Fruit fly (Drosophila melanogaster) whole organism, embryonic: ENCODE measurements around the gene Vav.

ENCODE experiments used
- Aef1 ChIP-seq: fragments of 200-800 bp; sonication (Bioruptor generic); IDR thresholded peaks from 3 replicates; pipeline ENCODE4 v1.3.6; 2022; ENCODE audit warnings: missing biosample characterization, missing genetic modification characterization
- Antp ChIP-seq: fragments of 200-800 bp; sonication (Bioruptor generic); optimal IDR thresholded peaks from 3 replicates; lab custom pipeline; 2016; ENCODE audit warnings: missing biosample characterization, missing genetic modification characterization
- CG11247 ChIP-seq: fragments of 200-800 bp; sonication (Bioruptor generic); IDR thresholded peaks from 2 replicates; pipeline ENCODE4 v1.3.6; 2022; ENCODE audit warnings: missing biosample characterization, missing genetic modification characterization
- CG12071 ChIP-seq: fragments of 200-800 bp; sonication (Bioruptor generic); optimal IDR thresholded peaks from 3 replicates; lab custom pipeline; 2018; ENCODE audit warnings: missing biosample characterization, mild to moderate bottlenecking, missing genetic modification characterization
- CG15011 ChIP-seq: fragments of 200-800 bp; sonication (Bioruptor generic); optimal IDR thresholded peaks from 3 replicates; lab custom pipeline; 2018; ENCODE audit warnings: missing biosample characterization, mild to moderate bottlenecking, missing genetic modification characterization
- CG15269 ChIP-seq: fragments of 200-800 bp; sonication (Bioruptor generic); optimal IDR thresholded peaks from 2 replicates; lab custom pipeline; 2018; ENCODE audit warnings: missing biosample characterization, mild to moderate bottlenecking, missing genetic modification characterization, moderate library complexity
- CG17359 ChIP-seq: fragments of 200-800 bp; sonication (Bioruptor generic); optimal IDR thresholded peaks from 3 replicates; lab custom pipeline; 2018; ENCODE audit warnings: missing biosample characterization, mild to moderate bottlenecking, missing genetic modification characterization, moderate library complexity
- CG17612 ChIP-seq: fragments of 200-800 bp; sonication (Bioruptor generic); IDR thresholded peaks from 2 replicates; pipeline ENCODE4 v1.3.6; 2022; ENCODE audit warnings: missing biosample characterization, missing genetic modification characterization
- CG18764 ChIP-seq: fragments of 200-800 bp; sonication (Bioruptor generic); optimal IDR thresholded peaks from 3 replicates; lab custom pipeline; 2016; ENCODE audit warnings: missing biosample characterization, missing genetic modification characterization
- CG2116 ChIP-seq: fragments of 200-800 bp; sonication (Bioruptor generic); optimal IDR thresholded peaks from 3 replicates; lab custom pipeline; 2018; ENCODE audit warnings: missing biosample characterization, mild to moderate bottlenecking, missing genetic modification characterization
- CG2889 ChIP-seq: fragments of 200-800 bp; sonication (Bioruptor generic); IDR thresholded peaks from 3 replicates; pipeline ENCODE4 v1.3.6; 2022; ENCODE audit warnings: missing biosample characterization, missing genetic modification characterization
- CG3163 ChIP-seq: fragments of 200-800 bp; sonication (Bioruptor generic); optimal IDR thresholded peaks from 3 replicates; lab custom pipeline; 2016; ENCODE audit warnings: missing biosample characterization, missing genetic modification characterization
- CG3838 ChIP-seq: fragments of 200-800 bp; sonication (Bioruptor generic); optimal IDR thresholded peaks from 3 replicates; lab custom pipeline; 2016; ENCODE audit warnings: missing biosample characterization, missing genetic modification characterization
- CG5953 ChIP-seq: fragments of 200-800 bp; sonication (Bioruptor generic); IDR thresholded peaks from 2 replicates; pipeline ENCODE4 v1.3.6; 2022; ENCODE audit warnings: missing biosample characterization, missing genetic modification characterization
- CoRest ChIP-seq: fragments of 200-800 bp; sonication (Bioruptor generic); optimal IDR thresholded peaks from 3 replicates; lab custom pipeline; 2018; ENCODE audit warnings: missing biosample characterization, mild to moderate bottlenecking, missing genetic modification characterization, moderate library complexity
- Dip3 ChIP-seq: fragments of 200-800 bp; sonication (Bioruptor generic); optimal IDR thresholded peaks from 3 replicates; lab custom pipeline; 2016; ENCODE audit warnings: missing biosample characterization, missing genetic modification characterization
- Eip74EF ChIP-seq, 2 experiments: fragments of 200-800 bp in 1 of 2; fragments of >200 bp in 1 of 2; sonication (Bioruptor generic) in 1 of 2; optimal IDR thresholded peaks; 2 replicates each; lab custom pipeline; 2017 to 2019; ENCODE audit warnings: missing biosample characterization in 2 of 2, missing genetic modification characterization in 2 of 2, mild to moderate bottlenecking in 1 of 2, moderate library complexity in 1 of 2
- Fer1 ChIP-seq: fragments of 200-800 bp; sonication (Bioruptor generic); optimal IDR thresholded peaks from 2 replicates; lab custom pipeline; 2017; ENCODE audit warnings: missing biosample characterization, mild to moderate bottlenecking, missing genetic modification characterization
- HLHmδ ChIP-seq: fragments of 200-800 bp; sonication (Bioruptor generic); optimal IDR thresholded peaks from 2 replicates; lab custom pipeline; 2018; ENCODE audit warnings: missing biosample characterization, mild to moderate bottlenecking, missing genetic modification characterization, moderate library complexity
- MTF-1 ChIP-seq: fragments of 200-800 bp; sonication (Bioruptor generic); optimal IDR thresholded peaks from 2 replicates; lab custom pipeline; 2018; ENCODE audit warnings: missing biosample characterization, mild to moderate bottlenecking, missing genetic modification characterization, borderline replicate concordance
- Mad ChIP-seq: fragments of 200-800 bp; sonication (Bioruptor generic); optimal IDR thresholded peaks from 2 replicates; lab custom pipeline; 2016; ENCODE audit warnings: missing biosample characterization, missing genetic modification characterization
- Med ChIP-seq: fragments of 200-800 bp; sonication (Bioruptor generic); peaks from one replicate; lab custom pipeline; 2016; ENCODE audit warnings: missing biosample characterization, missing genetic modification characterization, mild to moderate bottlenecking, inconsistent platforms, moderate library complexity
- Mes4 ChIP-seq: fragments of 200-800 bp; sonication (Bioruptor generic); optimal IDR thresholded peaks from 2 replicates; lab custom pipeline; 2016; ENCODE audit warnings: missing biosample characterization, missing genetic modification characterization
- Opbp ChIP-seq: fragments of 200-800 bp; sonication (Bioruptor generic); IDR thresholded peaks from 3 replicates; pipeline ENCODE4 v1.3.6; 2022; ENCODE audit warnings: missing biosample characterization, missing genetic modification characterization; ENCODE audit not compliant: partially characterized antibody
- PHDP ChIP-seq: fragments of 200-800 bp; sonication (Bioruptor generic); optimal IDR thresholded peaks from 3 replicates; lab custom pipeline; 2018; ENCODE audit warnings: missing biosample characterization, mild to moderate bottlenecking, missing genetic modification characterization, moderate library complexity
- Rfx ChIP-seq: fragments of 200-800 bp; sonication (Bioruptor generic); IDR thresholded peaks from 2 replicates; pipeline ENCODE4 v1.3.6; 2022; ENCODE audit warnings: missing biosample characterization, missing genetic modification characterization
- Six4 ChIP-seq: fragments of 200-800 bp; sonication (Bioruptor generic); optimal IDR thresholded peaks from 2 replicates; lab custom pipeline; 2016; ENCODE audit warnings: missing biosample characterization, missing genetic modification characterization
- TFAM ChIP-seq: fragments of 200-800 bp; sonication (Bioruptor generic); optimal IDR thresholded peaks from 2 replicates; lab custom pipeline; 2017; ENCODE audit warnings: missing biosample characterization, missing genetic modification characterization, inconsistent platforms
- Vsx1 ChIP-seq: fragments of 200-800 bp; sonication (Bioruptor generic); optimal IDR thresholded peaks from 2 replicates; lab custom pipeline; 2017; ENCODE audit warnings: missing biosample characterization, mild to moderate bottlenecking, missing genetic modification characterization, missing genetic modification reagents
- abd-A ChIP-seq: fragments of 200-800 bp; sonication (Bioruptor generic); optimal IDR thresholded peaks from 3 replicates; lab custom pipeline; 2019; ENCODE audit warnings: missing biosample characterization, mild to moderate bottlenecking, missing genetic modification characterization, moderate library complexity
- ap ChIP-seq: fragments of 200-800 bp; sonication (Bioruptor generic); IDR thresholded peaks from 2 replicates; pipeline ENCODE4 v1.3.6; 2022; ENCODE audit warnings: missing biosample characterization, missing genetic modification characterization
- btn ChIP-seq: fragments of 200-800 bp; sonication (Bioruptor generic); optimal IDR thresholded peaks from 2 replicates; lab custom pipeline; 2016; ENCODE audit warnings: missing biosample characterization, missing genetic modification characterization
- chm ChIP-seq: fragments of 200-800 bp; sonication (Bioruptor generic); IDR thresholded peaks from 2 replicates; pipeline ENCODE4 v1.3.6; 2022; ENCODE audit warnings: missing biosample characterization, missing genetic modification characterization
- crol ChIP-seq: fragments of 200-800 bp; sonication (Bioruptor generic); IDR thresholded peaks from 2 replicates; pipeline ENCODE4 v1.3.6; 2022; ENCODE audit warnings: missing biosample characterization, missing genetic modification characterization
- dpn ChIP-seq, 2 experiments: fragments of 200-800 bp; sonication (Bioruptor generic); optimal IDR thresholded peaks; 3 replicates each; lab custom pipeline; 2016; ENCODE audit warnings: missing biosample characterization in 2 of 2, missing genetic modification characterization in 2 of 2
- eyg ChIP-seq: fragments of 200-800 bp; sonication (Bioruptor generic); optimal IDR thresholded peaks from 3 replicates; lab custom pipeline; 2016; ENCODE audit warnings: missing biosample characterization, missing genetic modification characterization
- gcm2 ChIP-seq: fragments of 200-800 bp; sonication (Bioruptor generic); optimal IDR thresholded peaks from 2 replicates; lab custom pipeline; 2016; ENCODE audit warnings: missing biosample characterization, missing genetic modification characterization
- gt ChIP-seq: fragments of 200-800 bp; sonication (Bioruptor generic); IDR thresholded peaks from 2 replicates; pipeline ENCODE4 v1.3.6; 2022; ENCODE audit warnings: missing biosample characterization, missing genetic modification characterization
- lola ChIP-seq, 3 experiments: fragments of >200 bp in 2 of 3; fragments of 200-800 bp in 1 of 3; sonication (Bioruptor generic) in 1 of 3; optimal IDR thresholded peaks; 2 replicates each; lab custom pipeline; 2017 to 2019; ENCODE audit warnings: missing biosample characterization in 3 of 3, missing genetic modification characterization in 3 of 3, mild to moderate bottlenecking in 1 of 3, moderate library complexity in 1 of 3
- lov ChIP-seq, 2 experiments: fragments of 200-800 bp in 1 of 2; fragments of >200 bp in 1 of 2; sonication (Bioruptor generic) in 1 of 2; IDR thresholded peaks in 1 of 2; optimal IDR thresholded peaks in 1 of 2; 2 replicates in 1 of 2; 3 replicates in 1 of 2; pipeline versions ENCODE4 v1.3.6 to Lab custom; 2017 to 2022; ENCODE audit warnings: missing biosample characterization in 1 of 2, missing genetic modification characterization in 1 of 2
- pho ChIP-seq: fragments of 200-800 bp; sonication (Bioruptor generic); optimal IDR thresholded peaks from 2 replicates; lab custom pipeline; 2016; ENCODE audit warnings: missing biosample characterization, missing genetic modification characterization
- repo ChIP-seq: fragments of 200-800 bp; sonication (Bioruptor generic); optimal IDR thresholded peaks from 2 replicates; lab custom pipeline; 2016; ENCODE audit warnings: missing biosample characterization, missing genetic modification characterization
- rib ChIP-seq: fragments of 200-800 bp; sonication (Bioruptor generic); IDR thresholded peaks from 2 replicates; pipeline ENCODE4 v1.3.6; 2022; ENCODE audit warnings: missing biosample characterization, missing genetic modification characterization
- sens ChIP-seq: fragments of 200-800 bp; sonication (Bioruptor generic); peaks from one replicate; lab custom pipeline; 2016; ENCODE audit warnings: missing biosample characterization, missing genetic modification characterization
- stwl ChIP-seq: fragments of 200-800 bp; sonication (Bioruptor generic); optimal IDR thresholded peaks from 3 replicates; lab custom pipeline; 2018; ENCODE audit warnings: missing biosample characterization, mild to moderate bottlenecking, missing genetic modification characterization, moderate library complexity
- tup ChIP-seq: fragments of 200-800 bp; sonication (Bioruptor generic); optimal IDR thresholded peaks from 2 replicates; lab custom pipeline; 2016; ENCODE audit warnings: missing biosample characterization, mild to moderate bottlenecking, missing genetic modification characterization, moderate library complexity
- vnd ChIP-seq: fragments of 200-800 bp; sonication (Bioruptor generic); IDR thresholded peaks from 3 replicates; pipeline ENCODE4 v1.3.6; 2022; ENCODE audit warnings: missing biosample characterization, missing genetic modification characterization; ENCODE audit not compliant: partially characterized antibody

Gene Vav

DNA sequence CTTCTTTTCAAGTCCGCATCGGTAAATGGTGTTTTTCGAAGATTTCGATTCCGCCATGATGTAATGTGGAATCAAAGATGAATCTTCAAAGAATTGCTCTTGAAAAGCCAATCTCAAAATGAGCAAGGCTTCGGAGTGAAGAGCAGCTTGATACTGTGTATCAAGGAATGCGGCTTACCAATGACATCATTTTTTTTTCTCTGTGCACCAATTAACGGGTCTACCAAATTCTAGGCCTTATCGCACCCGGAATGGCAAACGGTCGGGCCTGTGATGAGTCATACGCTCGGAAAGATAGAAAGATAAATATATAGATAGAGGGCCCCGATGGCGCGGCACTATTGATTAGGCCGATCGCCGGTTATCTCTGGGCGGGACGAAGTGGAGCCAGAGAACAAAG lies 55.0 kb downstream of the Vav start (continued):
- peak; percentile 29; the same call in 1 of the 2 replicates for TF ChIP-seq Rfx (GFP tag; lab: Robert Waterston, UW)
- no peak for TF ChIP-seq CG5953 (GFP tag; lab: Robert Waterston, UW)
- TF ChIP-seq crol (GFP tag; lab: Robert Waterston, UW) = peak; percentile 33; the same call in 1 of the 2 replicates
- TF ChIP-seq Antp (GFP tag; lab: Kevin White, UChicago) = peak; percentile 25
- no peak for TF ChIP-seq dpn (GFP tag; optimal IDR thresholded peaks at IDR 0.05; lab: Kevin White, UChicago)
- peak; percentile 70 for TF ChIP-seq sens (GFP tag; lab: Kevin White, UChicago)
- peak; percentile 15 for TF ChIP-seq Dip3 (GFP tag; lab: Kevin White, UChicago)
- TF ChIP-seq CG3163 (GFP tag; lab: Kevin White, UChicago) = no peak
- TF ChIP-seq gcm2 (GFP tag; lab: Kevin White, UChicago) = no peak
- TF ChIP-seq pho = peak; percentile 28
- TF ChIP-seq Med (GFP tag; lab: Kevin White, UChicago) = peak; percentile 51
- TF ChIP-seq CG2889 (GFP tag; lab: Robert Waterston, UW) = no peak
- TF ChIP-seq abd-A (tag; lab: Kevin White, UChicago) = no peak
- TF ChIP-seq tup (GFP tag; lab: Kevin White, UChicago) = no peak

DNA sequence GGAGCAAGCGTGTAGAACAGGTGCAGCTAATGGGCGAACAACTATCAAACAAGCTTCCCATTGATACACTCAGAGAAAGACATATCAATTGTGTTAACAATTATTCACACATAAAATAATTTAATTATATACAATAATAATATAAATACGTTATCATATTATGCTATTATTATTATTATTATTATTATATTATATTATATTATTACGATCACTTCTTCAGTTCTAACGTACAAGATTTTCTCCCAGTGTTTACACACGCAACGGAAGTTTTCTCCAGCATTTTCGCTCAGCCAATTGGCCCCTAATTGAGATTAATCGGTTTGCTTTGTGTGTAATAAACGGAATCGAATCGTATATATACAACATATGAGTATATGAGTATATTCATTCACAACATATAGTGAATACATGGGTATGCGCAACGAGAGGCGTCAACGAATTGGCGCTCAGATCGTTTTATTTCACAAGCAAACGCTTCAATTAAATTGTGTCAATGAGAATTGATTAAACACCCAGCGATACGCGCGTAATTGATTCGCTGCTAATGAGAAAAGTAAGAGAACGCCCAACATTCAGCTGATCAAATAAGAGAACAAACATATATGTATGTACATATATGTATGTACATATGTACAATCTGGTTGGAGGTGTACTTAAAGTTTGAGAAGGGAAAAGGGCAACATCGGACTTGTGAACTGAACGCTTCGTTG lies 55.6 kb downstream of the Vav start:
- TF ChIP-seq CG17612 (GFP tag; lab: Robert Waterston, UW) (no peak), Aef1 (GFP tag; lab: Robert Waterston, UW) (peak; percentile 17; the same call in 1 of the 3 replicates), CG15269 (tag; lab: Kevin White, UChicago) (peak; percentile 75), btn (GFP tag; lab: Kevin White, UChicago) (no peak), Eip74EF (GFP tag; optimal IDR thresholded peaks at IDR 0.05; lab: Kevin White, UChicago) (peak in 1 of 2 experiments; percentile 55), lola (GFP tag; optimal IDR thresholded peaks at IDR 0.05; lab: Kevin White, UChicago) (peak in 1 of 3 experiments; percentile 44), HLHmδ (GFP tag; lab: Kevin White, UChicago) (no peak), Vsx1 (GFP tag; lab: Kevin White, UChicago) (peak; percentile 43), eyg (no peak), repo (GFP tag; lab: Kevin White, UChicago) (no peak), MTF-1 (GFP tag; lab: Kevin White, UChicago) (no peak), CoRest (tag; lab: Kevin White, UChicago) (peak; percentile 75), gt (no peak), ap (GFP tag; lab: Robert Waterston, UW) (0 out of 2 replicates have a peak, but pooled peaks have one; percentile 28), CG18764 (GFP tag; lab: Kevin White, UChicago) (no peak), CG2116 (GFP tag; lab: Kevin White, UChicago) (no peak), CG3838 (GFP tag; lab: Kevin White, UChicago) (no peak), Fer1 (GFP tag; lab: Kevin White, UChicago) (peak; percentile 75), CG12071 (GFP tag; lab: Kevin White, UChicago) (no peak), chm (GFP tag; lab: Robert Waterston, UW) (no peak), Six4 (GFP tag; lab: Kevin White, UChicago) (peak; percentile 45), rib (GFP tag; lab: Robert Waterston, UW) (no peak), CG11247 (0 out of 2 replicates have a peak, but pooled peaks have one; percentile 17), Dip3 (GFP tag; lab: Kevin White, UChicago) (no peak), TFAM (GFP tag; lab: Kevin White, UChicago) (no peak), CG17359 (tag; lab: Kevin White, UChicago) (peak; percentile 63), stwl (tag; lab: Kevin White, UChicago) (no peak), Mes4 (GFP tag; lab: Kevin White, UChicago) (no peak), vnd (GFP tag; lab: Robert Waterston, UW) (no peak), Med (GFP tag; lab: Kevin White, UChicago) (no peak), lov (optimal IDR thresholded peaks at IDR 0.05; lab: Kevin White, UChicago) (no peak), lov (GFP tag; IDR thresholded peaks at IDR 0.05; lab: Robert Waterston, UW) (no peak), PHDP (tag; lab: Kevin White, UChicago) (peak; percentile 82), Mad (GFP tag; lab: Kevin White, UChicago) (no peak), CG15011 (GFP tag; lab: Kevin White, UChicago) (no peak), Opbp (no peak)
